Fruit fly (Drosophila melanogaster) whole organism, embryonic: ENCODE results near the gene CG42232.

Experiments
- BEAF-32 ChIP-seq: fragments of 200-800 bp; sonication (Bioruptor generic); optimal IDR thresholded peaks from 3 replicates; lab custom pipeline; 2017; ENCODE audit warnings: missing biosample characterization, missing genetic modification characterization, mild to moderate bottlenecking, moderate library complexity, missing genetic modification reagents
- Bgb ChIP-seq: fragments of 200-800 bp; sonication (Bioruptor generic); IDR thresholded peaks from 2 replicates; pipeline ENCODE4 v1.3.6; 2022; ENCODE audit warnings: missing biosample characterization, missing genetic modification characterization; ENCODE audit not compliant: partially characterized antibody
- Blimp-1 ChIP-seq: fragments of 200-800 bp; sonication (Bioruptor generic); optimal IDR thresholded peaks from 3 replicates; lab custom pipeline; 2018; ENCODE audit warnings: missing biosample characterization, missing genetic modification characterization, mild to moderate bottlenecking, moderate library complexity, missing genetic modification reagents
- CG10267 ChIP-seq: fragments of 200-800 bp; sonication (Bioruptor generic); optimal IDR thresholded peaks from 2 replicates; lab custom pipeline; 2018; ENCODE audit warnings: missing biosample characterization, mild to moderate bottlenecking, missing genetic modification characterization, moderate library complexity
- CG12659 ChIP-seq: fragments of 200-800 bp; sonication (Bioruptor generic); optimal IDR thresholded peaks from 3 replicates; lab custom pipeline; 2017; ENCODE audit warnings: mild to moderate bottlenecking, missing biosample characterization, missing genetic modification reagents, missing genetic modification characterization
- CG13287 ChIP-seq: fragments of 200-800 bp; sonication (Bioruptor generic); IDR thresholded peaks from 2 replicates; pipeline ENCODE4 v1.3.6; 2022; ENCODE audit warnings: missing biosample characterization, missing genetic modification characterization; ENCODE audit not compliant: partially characterized antibody
- CG17186 ChIP-seq: fragments of 200-800 bp; sonication (Bioruptor generic); optimal IDR thresholded peaks from 3 replicates; lab custom pipeline; 2017; ENCODE audit warnings: missing biosample characterization, missing genetic modification reagents, missing genetic modification characterization
- CG17568 ChIP-seq: fragments of 200-800 bp; sonication (Bioruptor generic); optimal IDR thresholded peaks from 2 replicates; lab custom pipeline; 2018; ENCODE audit warnings: missing biosample characterization, mild to moderate bottlenecking, missing genetic modification characterization, moderate library complexity
- CG2678 ChIP-seq: fragments of 200-800 bp; sonication (Bioruptor generic); optimal IDR thresholded peaks from 3 replicates; lab custom pipeline; 2019; ENCODE audit warnings: missing biosample characterization, mild to moderate bottlenecking, missing genetic modification characterization, moderate library complexity
- CG30403 ChIP-seq: fragments of 200-800 bp; sonication (Bioruptor generic); optimal IDR thresholded peaks from 3 replicates; lab custom pipeline; 2016; ENCODE audit warnings: missing biosample characterization, missing genetic modification characterization
- CG31441 ChIP-seq: fragments of 200-800 bp; sonication (Bioruptor generic); IDR thresholded peaks from 2 replicates; pipeline ENCODE4 v1.3.6; 2022; ENCODE audit warnings: missing biosample characterization, missing genetic modification characterization
- CG33213 ChIP-seq: fragments of 200-800 bp; sonication (Bioruptor generic); optimal IDR thresholded peaks from 3 replicates; lab custom pipeline; 2016; ENCODE audit warnings: missing biosample characterization, missing genetic modification characterization
- CG34224 ChIP-seq: fragments of 200-800 bp; sonication (Bioruptor generic); IDR thresholded peaks from 3 replicates; pipeline ENCODE4 v1.3.6; 2022; ENCODE audit warnings: missing biosample characterization, missing genetic modification characterization; ENCODE audit not compliant: partially characterized antibody
- CG3995 ChIP-seq: fragments of 200-800 bp; sonication (Bioruptor generic); optimal IDR thresholded peaks from 3 replicates; lab custom pipeline; 2016; ENCODE audit warnings: missing biosample characterization, missing genetic modification characterization
- CG7271 ChIP-seq: fragments of 200-800 bp; sonication (Bioruptor generic); optimal IDR thresholded peaks from 2 replicates; lab custom pipeline; 2018; ENCODE audit warnings: missing biosample characterization, mild to moderate bottlenecking, missing genetic modification characterization, moderate library complexity
- CG9797 ChIP-seq: fragments of 200-800 bp; sonication (Bioruptor generic); optimal IDR thresholded peaks from 3 replicates; lab custom pipeline; 2018; ENCODE audit warnings: missing biosample characterization, mild to moderate bottlenecking, missing genetic modification characterization
- CTCF ChIP-seq: fragments of 200-800 bp; sonication (Bioruptor generic); optimal IDR thresholded peaks from 2 replicates; lab custom pipeline; 2017; ENCODE audit warnings: missing biosample characterization, mild to moderate bottlenecking, missing genetic modification characterization, moderate library complexity
- Dbx ChIP-seq: fragments of 200-800 bp; sonication (Bioruptor generic); IDR thresholded peaks from 3 replicates; pipeline ENCODE4 v1.3.6; 2022; ENCODE audit warnings: missing biosample characterization, missing genetic modification characterization
- Doc3 ChIP-seq: fragments of 200-800 bp; sonication (Bioruptor generic); IDR thresholded peaks from 3 replicates; pipeline ENCODE4 v1.3.6; 2022; ENCODE audit warnings: missing biosample characterization, missing genetic modification characterization; ENCODE audit not compliant: partially characterized antibody
- Dref ChIP-seq: fragments of 200-800 bp; sonication (Bioruptor generic); IDR thresholded peaks from 2 replicates; pipeline ENCODE4 v1.3.6; 2022; ENCODE audit warnings: missing biosample characterization, missing genetic modification characterization
- HLH54F ChIP-seq: fragments of 200-800 bp; sonication (Bioruptor generic); optimal IDR thresholded peaks from 3 replicates; lab custom pipeline; 2016; ENCODE audit warnings: missing biosample characterization, missing genetic modification characterization
- Hand ChIP-seq: fragments of 200-800 bp; sonication (Bioruptor generic); optimal IDR thresholded peaks from 2 replicates; lab custom pipeline; 2017; ENCODE audit warnings: mild to moderate bottlenecking, missing biosample characterization, missing genetic modification reagents, missing genetic modification characterization
- MBD-R2 ChIP-seq: fragments of 200-800 bp; sonication (Bioruptor generic); IDR thresholded peaks from 2 replicates; pipeline ENCODE4 v1.3.6; 2022; ENCODE audit warnings: missing biosample characterization, missing genetic modification characterization
- Meics ChIP-seq: fragments of 200-800 bp; sonication (Bioruptor generic); optimal IDR thresholded peaks from 2 replicates; lab custom pipeline; 2017; ENCODE audit warnings: missing biosample characterization, mild to moderate bottlenecking, missing genetic modification characterization
- Nf-YA ChIP-seq: fragments of 200-800 bp; sonication (Bioruptor generic); IDR thresholded peaks from 2 replicates; pipeline ENCODE4 v1.3.6; 2022; ENCODE audit warnings: missing biosample characterization, missing genetic modification characterization
- TFAM ChIP-seq: fragments of 200-800 bp; sonication (Bioruptor generic); optimal IDR thresholded peaks from 2 replicates; lab custom pipeline; 2017; ENCODE audit warnings: missing biosample characterization, missing genetic modification characterization, inconsistent platforms
- Xrp1 ChIP-seq: fragments of 200-800 bp; sonication (Bioruptor generic); IDR thresholded peaks from 2 replicates; pipeline ENCODE4 v1.3.6; 2022; ENCODE audit warnings: missing biosample characterization, missing genetic modification characterization
- YL-1 ChIP-seq: fragments of 200-800 bp; sonication (Bioruptor generic); optimal IDR thresholded peaks from 3 replicates; lab custom pipeline; 2017; ENCODE audit warnings: missing biosample characterization, mild to moderate bottlenecking, missing genetic modification characterization
- amos ChIP-seq: fragments of 200-800 bp; sonication (Bioruptor generic); IDR thresholded peaks from 2 replicates; pipeline ENCODE4 v1.3.6; 2022; ENCODE audit warnings: missing biosample characterization, missing genetic modification characterization; ENCODE audit not compliant: partially characterized antibody
- ato ChIP-seq: fragments of 200-800 bp; sonication (Bioruptor generic); IDR thresholded peaks from 2 replicates; pipeline ENCODE4 v1.3.6; 2022; ENCODE audit warnings: missing biosample characterization, missing genetic modification characterization; ENCODE audit not compliant: partially characterized antibody
- crp ChIP-seq, 2 experiments: fragments of 200-800 bp; sonication (Bioruptor generic); optimal IDR thresholded peaks; 2 replicates in 1 of 2; 3 replicates in 1 of 2; lab custom pipeline; 2017; ENCODE audit warnings: missing biosample characterization in 2 of 2, missing genetic modification characterization in 2 of 2, mild to moderate bottlenecking in 1 of 2, moderate library complexity in 1 of 2
- dimm ChIP-seq: fragments of 200-800 bp; sonication (Bioruptor generic); IDR thresholded peaks from 2 replicates; pipeline ENCODE4 v1.3.6; 2022; ENCODE audit warnings: missing biosample characterization, missing genetic modification characterization
- dmrt99B ChIP-seq: fragments of 200-800 bp; sonication (Bioruptor generic); optimal IDR thresholded peaks from 2 replicates; lab custom pipeline; 2018; ENCODE audit warnings: missing biosample characterization, mild to moderate bottlenecking, missing genetic modification characterization, moderate library complexity
- dysf ChIP-seq: fragments of 200-800 bp; sonication (Bioruptor generic); IDR thresholded peaks from 3 replicates; pipeline ENCODE4 v1.3.6; 2022; ENCODE audit warnings: missing biosample characterization, missing genetic modification characterization
- gsb ChIP-seq: fragments of 200-800 bp; sonication (Bioruptor generic); IDR thresholded peaks from 2 replicates; pipeline ENCODE4 v1.3.6; 2022; ENCODE audit warnings: missing biosample characterization, missing genetic modification characterization
- gsb-n ChIP-seq: fragments of 200-800 bp; sonication (Bioruptor generic); optimal IDR thresholded peaks from 3 replicates; lab custom pipeline; 2018; ENCODE audit warnings: missing biosample characterization, mild to moderate bottlenecking, missing genetic modification characterization
- hbn ChIP-seq: fragments of 200-800 bp; sonication (Bioruptor generic); IDR thresholded peaks from 2 replicates; pipeline ENCODE4 v1.3.6; 2022; ENCODE audit warnings: missing biosample characterization, missing genetic modification characterization; ENCODE audit not compliant: partially characterized antibody
- ken ChIP-seq: fragments of 200-800 bp; sonication (Bioruptor generic); IDR thresholded peaks from 3 replicates; pipeline ENCODE4 v1.3.6; 2022; ENCODE audit warnings: missing biosample characterization, missing genetic modification characterization
- knrl ChIP-seq: fragments of 200-800 bp; sonication (Bioruptor generic); IDR thresholded peaks from 3 replicates; pipeline ENCODE4 v1.3.6; 2022; ENCODE audit warnings: missing biosample characterization, missing genetic modification characterization; ENCODE audit not compliant: partially characterized antibody
- lmd ChIP-seq: fragments of 200-800 bp; sonication (Bioruptor generic); IDR thresholded peaks from 2 replicates; pipeline ENCODE4 v1.3.6; 2022; ENCODE audit warnings: missing biosample characterization, missing genetic modification characterization
- pho ChIP-seq: fragments of 200-800 bp; sonication (Bioruptor generic); optimal IDR thresholded peaks from 2 replicates; lab custom pipeline; 2016; ENCODE audit warnings: missing biosample characterization, missing genetic modification characterization
- pum ChIP-seq: fragments of 200-800 bp; sonication (Bioruptor generic); optimal IDR thresholded peaks from 2 replicates; lab custom pipeline; 2016; ENCODE audit warnings: missing biosample characterization, missing genetic modification characterization
- pzg ChIP-seq: fragments of 200-800 bp; sonication (Bioruptor generic); optimal IDR thresholded peaks from 3 replicates; lab custom pipeline; 2018; ENCODE audit warnings: missing biosample characterization, mild to moderate bottlenecking, missing genetic modification characterization, moderate library complexity
- sd ChIP-seq: fragments of 200-800 bp; sonication (Bioruptor generic); optimal IDR thresholded peaks from 3 replicates; lab custom pipeline; 2018; ENCODE audit warnings: missing biosample characterization, mild to moderate bottlenecking, missing genetic modification characterization, moderate library complexity
- sens ChIP-seq: fragments of 200-800 bp; sonication (Bioruptor generic); peaks from one replicate; lab custom pipeline; 2016; ENCODE audit warnings: missing biosample characterization, missing genetic modification characterization
- stwl ChIP-seq: fragments of 200-800 bp; sonication (Bioruptor generic); optimal IDR thresholded peaks from 3 replicates; lab custom pipeline; 2018; ENCODE audit warnings: missing biosample characterization, mild to moderate bottlenecking, missing genetic modification characterization, moderate library complexity
- tio ChIP-seq: fragments of 200-800 bp; sonication (Bioruptor generic); optimal IDR thresholded peaks from 2 replicates; lab custom pipeline; 2017; ENCODE audit warnings: missing biosample characterization, missing genetic modification characterization, inconsistent platforms
- zen ChIP-seq: fragments of 200-800 bp; sonication (Bioruptor generic); optimal IDR thresholded peaks from 3 replicates; lab custom pipeline; 2018; ENCODE audit warnings: missing biosample characterization, mild to moderate bottlenecking, missing genetic modification characterization, moderate library complexity

CG42232 gene

DNA sequence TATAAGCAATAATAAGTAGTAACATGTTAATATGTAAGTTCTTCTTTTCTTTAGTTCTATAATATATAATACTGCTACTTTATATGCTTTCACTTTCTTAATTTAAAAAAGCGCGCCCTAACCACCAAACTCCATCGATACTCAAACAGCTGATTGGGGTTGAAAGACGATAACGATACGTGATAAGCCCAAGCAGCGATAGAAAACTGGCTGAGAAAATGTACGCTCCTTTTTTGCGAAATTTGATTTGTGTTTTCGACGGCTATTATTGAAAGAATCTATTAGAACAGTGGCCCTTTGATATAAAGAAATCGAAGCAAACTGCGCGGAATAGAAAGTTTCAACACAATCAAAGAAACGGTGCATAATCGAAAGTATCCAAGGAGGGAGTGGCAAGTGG is 13.6 kb downstream of the CG42232 start, which contains the start of gene CG14883 (continued):
- TF ChIP-seq Dref (GFP tag; lab: Robert Waterston, UW) = peak; percentile 69
- no peak for TF ChIP-seq CG30403
- TF ChIP-seq pzg (GFP tag; lab: Kevin White, UChicago) = peak; percentile 43
- TF ChIP-seq BEAF-32 (GFP tag; lab: Kevin White, UChicago) = peak; percentile 52
- peak; percentile 75 for TF ChIP-seq CG3995
- TF ChIP-seq CG13287 (GFP tag; lab: Robert Waterston, UW) = peak; percentile 69
- TF ChIP-seq amos (GFP tag; lab: Robert Waterston, UW) = peak; percentile 44; the same call in 1 of the 2 replicates
- TF ChIP-seq knrl (GFP tag; lab: Robert Waterston, UW) = 0 out of 3 replicates have a peak, but pooled peaks have one; percentile 17
- peak; percentile 98 for TF ChIP-seq Blimp-1 (GFP tag; lab: Kevin White, UChicago)
- peak; percentile 18 for TF ChIP-seq CG17568 (GFP tag; lab: Kevin White, UChicago)
- peak; percentile 34; the same call in 1 of the 2 replicates for TF ChIP-seq hbn (GFP tag; lab: Robert Waterston, UW)
- TF ChIP-seq CG9797 (GFP tag; lab: Kevin White, UChicago) = peak; percentile 27
- TF ChIP-seq Bgb (GFP tag; lab: Robert Waterston, UW) = peak; percentile 40; the same call in 1 of the 2 replicates
- peak; percentile 54 for TF ChIP-seq MBD-R2 (GFP tag; lab: Robert Waterston, UW)
- TF ChIP-seq CG33213 (GFP tag; lab: Kevin White, UChicago) = no peak
- peak; percentile 26 for TF ChIP-seq YL-1
- peak; percentile 33; the same call in 1 of the 2 replicates for TF ChIP-seq ato (GFP tag; lab: Robert Waterston, UW)
- TF ChIP-seq CG10267 (tag; lab: Kevin White, UChicago) = peak; percentile 14
- TF ChIP-seq CG7271 (tag; lab: Kevin White, UChicago) = no peak
- peak; percentile 72 for TF ChIP-seq CG34224

dm6 chr3R:16454192-16454591 is 15.3 kb downstream of the CG42232 start, which contains the start of gene CG10405:
TSS of gene CG10405 (plus strand) at chr3R:16454492.
- TF ChIP-seq sens (GFP tag; lab: Kevin White, UChicago) (peak; percentile 31), sd (tag; lab: Kevin White, UChicago) (no peak), Dbx (GFP tag; lab: Robert Waterston, UW) (no peak)

DNA sequence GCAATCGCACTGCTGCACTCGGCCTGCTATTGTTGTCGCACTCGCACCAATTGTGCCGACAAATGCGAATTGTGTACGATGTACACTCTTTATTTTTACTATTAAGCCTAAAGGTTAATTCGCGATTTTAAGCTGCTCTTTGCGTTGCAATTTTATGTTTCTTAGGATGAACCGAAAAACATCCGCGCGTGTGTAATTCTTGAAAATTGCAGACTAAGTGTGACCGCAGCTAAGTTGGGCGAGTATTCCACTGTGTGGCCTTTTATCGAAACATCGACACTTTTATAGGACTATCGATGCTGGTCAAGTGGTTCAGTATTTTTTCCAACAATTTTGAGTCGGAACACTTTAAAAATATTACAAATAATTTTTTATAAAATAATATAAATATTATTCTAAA is 15.9 kb downstream of the CG42232 start, which contains the start of gene Pak3:
Gene Pak3, minus strand, starts transcription at position 225 of the 400 bp plus-strand sequence.
- TF ChIP-seq CG17186 (GFP tag; lab: Kevin White, UChicago) (no peak), HLH54F (GFP tag; lab: Kevin White, UChicago) (no peak), lmd (GFP tag; lab: Robert Waterston, UW) (no peak), tio (GFP tag; lab: Kevin White, UChicago) (no peak), pho (GFP tag; lab: Kevin White, UChicago) (no peak), Nf-YA (GFP tag; lab: Robert Waterston, UW) (no peak), TFAM (GFP tag; lab: Kevin White, UChicago) (no peak), CG31441 (GFP tag; lab: Robert Waterston, UW) (no peak), dysf (GFP tag; lab: Robert Waterston, UW) (no peak), CG12659 (GFP tag; lab: Kevin White, UChicago) (peak; percentile 57), gsb (GFP tag; lab: Robert Waterston, UW) (no peak), zen (tag; lab: Kevin White, UChicago) (peak; percentile 52), gsb-n (no peak), stwl (tag; lab: Kevin White, UChicago) (peak; percentile 77), ken (GFP tag; lab: Robert Waterston, UW) (no peak), Meics (GFP tag; lab: Kevin White, UChicago) (no peak), crp (GFP tag; optimal IDR thresholded peaks at IDR 0.05; lab: Kevin White, UChicago) (peak in 1 of 2 experiments; percentile 49), CTCF (GFP tag; lab: Kevin White, UChicago) (peak; percentile 14), Xrp1 (no peak), Hand (GFP tag; lab: Kevin White, UChicago) (no peak), CG2678 (tag; lab: Kevin White, UChicago) (no peak), dimm (no peak), pum (GFP tag; lab: Kevin White, UChicago) (no peak), dmrt99B (tag; lab: Kevin White, UChicago) (no peak), Doc3 (GFP tag; lab: Robert Waterston, UW) (peak; percentile 47; the same call in 1 of the 3 replicates)
